Worm (Caenorhabditis elegans) whole organism, L1 larva: ENCODE measurements around the gene Y47D7A.11.

ENCODE experiments used
- alr-1 ChIP-seq: fragments of 200-800 bp; sonication (Bioruptor generic); optimal IDR thresholded peaks from 2 replicates; lab custom pipeline; 2018; ENCODE audit warnings: borderline replicate concordance, mild to moderate bottlenecking, missing genetic modification characterization, missing compliant biosample characterization
- aly-2 ChIP-seq: fragments of 150-350 bp; optimal IDR thresholded peaks from 2 replicates; lab custom pipeline; 2014; ENCODE audit warnings: missing biosample characterization, missing genetic modification characterization
- ama-1 ChIP-seq: fragments of 150-350 bp; optimal IDR thresholded peaks from 2 replicates; lab custom pipeline; 2014
- ceh-82 ChIP-seq, 3 experiments: fragments of 150-350 bp in 1 of 3; sonication (generic microtip) in 2 of 3; optimal IDR thresholded peaks; 2 replicates each; lab custom pipeline; 2014 to 2017; ENCODE audit warnings: missing biosample characterization in 3 of 3, missing genetic modification characterization in 3 of 3
- elt-2 ChIP-seq: sonication (generic microtip); optimal IDR thresholded peaks from 2 replicates; lab custom pipeline; 2016; ENCODE audit warnings: missing genetic modification characterization, mild to moderate bottlenecking, inconsistent platforms, missing compliant biosample characterization, missing genetic modification reagents
- fkh-4 ChIP-seq: sonication (generic microtip); optimal IDR thresholded peaks from 2 replicates; lab custom pipeline; 2016; ENCODE audit warnings: missing compliant biosample characterization, missing genetic modification characterization, borderline replicate concordance
- lin-13 ChIP-seq: fragments of 150-350 bp; optimal IDR thresholded peaks from 2 replicates; lab custom pipeline; 2014; ENCODE audit warnings: missing biosample characterization, missing genetic modification reagents, missing genetic modification characterization
- lin-39 ChIP-seq: fragments of 150-350 bp; optimal IDR thresholded peaks from 2 replicates; lab custom pipeline; 2014; ENCODE audit warnings: missing biosample characterization, missing genetic modification reagents, missing genetic modification characterization
- nhr-47 ChIP-seq: sonication (generic microtip); optimal IDR thresholded peaks from 2 replicates; lab custom pipeline; 2016; ENCODE audit warnings: mild to moderate bottlenecking, missing genetic modification characterization, moderate library complexity, missing compliant biosample characterization
- nhr-90 ChIP-seq: sonication (generic microtip); optimal IDR thresholded peaks from 2 replicates; lab custom pipeline; 2016; ENCODE audit warnings: mild to moderate bottlenecking, missing genetic modification characterization, missing compliant biosample characterization; ENCODE audit not compliant: poor library complexity
- pqm-1 ChIP-seq: sonication (generic microtip); optimal IDR thresholded peaks from 3 replicates; lab custom pipeline; 2017; ENCODE audit warnings: missing biosample characterization, missing genetic modification characterization
- vab-15 ChIP-seq: sonication (generic microtip); optimal IDR thresholded peaks from 2 replicates; lab custom pipeline; 2017; ENCODE audit warnings: missing genotype, mild to moderate bottlenecking, missing genetic modification characterization, missing compliant biosample characterization

ce11 chrV:4437215-4437614, 9.1 kb upstream of the Y47D7A.11 start:
- TF ChIP-seq pqm-1 (tag; lab: Kevin White, UChicago) (no peak), ceh-82 (tag; optimal IDR thresholded peaks at IDR 0.05; lab: Kevin White, UChicago) (no peak), nhr-90 (tag; lab: Kevin White, UChicago) (no peak), elt-2 (no peak), lin-39 (tag; lab: Kevin White, UChicago) (no peak), lin-13 (GFP tag; lab: Kevin White, UChicago) (no peak), ama-1 (lab: Kevin White, UChicago) (no peak), nhr-47 (tag; lab: Kevin White, UChicago) (no peak), fkh-4 (tag; lab: Kevin White, UChicago) (no peak), aly-2 (tag; lab: Kevin White, UChicago) (no peak), alr-1 (tag; lab: Kevin White, UChicago) (no peak), vab-15 (no peak)
